Fruit fly (Drosophila melanogaster) whole organism, prepupa: Measurements from ENCODE around the gene SC35.

Experiments
- CG11294 ChIP-seq: fragments of 200-800 bp; sonication (Bioruptor generic); IDR thresholded peaks from 2 replicates; pipeline ENCODE4 v1.3.6; 2022; ENCODE audit warnings: missing biosample characterization, missing genetic modification characterization
- CG11902 ChIP-seq: fragments of 200-800 bp; sonication (Bioruptor generic); optimal IDR thresholded peaks from 3 replicates; lab custom pipeline; 2016; ENCODE audit warnings: missing biosample characterization, missing genetic modification characterization
- CG15336 ChIP-seq: fragments of 200-800 bp; sonication (Bioruptor generic); IDR thresholded peaks from 2 replicates; pipeline ENCODE4 v1.3.6; 2022; ENCODE audit warnings: missing biosample characterization, missing genetic modification characterization
- CG1621 ChIP-seq: fragments of 200-800 bp; sonication (Bioruptor generic); optimal IDR thresholded peaks from 3 replicates; lab custom pipeline; 2018; ENCODE audit warnings: missing biosample characterization, mild to moderate bottlenecking, missing genetic modification characterization
- CG31627 ChIP-seq: fragments of 200-800 bp; sonication (Bioruptor generic); optimal IDR thresholded peaks from 3 replicates; lab custom pipeline; 2016; ENCODE audit warnings: missing biosample characterization, missing genetic modification characterization
- CG34406 ChIP-seq: fragments of 200-800 bp; sonication (Bioruptor generic); optimal IDR thresholded peaks from 3 replicates; lab custom pipeline; 2016; ENCODE audit warnings: missing biosample characterization, missing genetic modification characterization
- CG3919 ChIP-seq: fragments of 200-800 bp; sonication (Bioruptor generic); optimal IDR thresholded peaks from 3 replicates; lab custom pipeline; 2016; ENCODE audit warnings: missing biosample characterization, missing genetic modification characterization
- CG4318 ChIP-seq: fragments of 200-800 bp; sonication (Bioruptor generic); optimal IDR thresholded peaks from 3 replicates; lab custom pipeline; 2017; ENCODE audit warnings: missing biosample characterization, mild to moderate bottlenecking, missing genetic modification characterization
- CG6163 ChIP-seq: fragments of 200-800 bp; sonication (Bioruptor generic); IDR thresholded peaks from 3 replicates; pipeline ENCODE4 v1.3.6; 2022; ENCODE audit warnings: missing biosample characterization, missing genetic modification characterization
- CG6792 ChIP-seq: fragments of 200-800 bp; sonication (Bioruptor generic); optimal IDR thresholded peaks from 3 replicates; lab custom pipeline; 2016; ENCODE audit warnings: missing biosample characterization, missing genetic modification characterization
- CG8119 ChIP-seq: fragments of 200-800 bp; sonication (Bioruptor generic); IDR thresholded peaks from 3 replicates; pipeline ENCODE4 v1.3.6; 2022; ENCODE audit warnings: missing biosample characterization, missing genetic modification characterization
- CG8319 ChIP-seq: fragments of 200-800 bp; sonication (Bioruptor generic); optimal IDR thresholded peaks from 3 replicates; lab custom pipeline; 2016; ENCODE audit warnings: missing biosample characterization, missing genetic modification characterization
- CG8632 ChIP-seq: fragments of 200-800 bp; sonication (Bioruptor generic); optimal IDR thresholded peaks from 3 replicates; lab custom pipeline; 2016; ENCODE audit warnings: missing biosample characterization, missing genetic modification characterization
- CG9139 ChIP-seq: fragments of 200-800 bp; sonication (Bioruptor generic); optimal IDR thresholded peaks from 3 replicates; lab custom pipeline; 2017; ENCODE audit warnings: missing biosample characterization, mild to moderate bottlenecking, missing genetic modification characterization
- Eip75B ChIP-seq: fragments of 200-800 bp; sonication (Bioruptor generic); optimal IDR thresholded peaks from 3 replicates; lab custom pipeline; 2016; ENCODE audit warnings: missing biosample characterization, missing genetic modification characterization
- Eip78C ChIP-seq: fragments of 200-800 bp; sonication (Bioruptor generic); peaks from one replicate; lab custom pipeline; 2016; ENCODE audit warnings: missing biosample characterization, missing genetic modification characterization
- Eip93F ChIP-seq: fragments of 200-800 bp; sonication (Bioruptor generic); optimal IDR thresholded peaks from 2 replicates; lab custom pipeline; 2016; ENCODE audit warnings: missing biosample characterization, mild to moderate bottlenecking, missing genetic modification characterization
- Hr39 ChIP-seq: fragments of 200-800 bp; sonication (Bioruptor generic); optimal IDR thresholded peaks from 2 replicates; lab custom pipeline; 2016; ENCODE audit warnings: missing biosample characterization, missing genetic modification characterization
- Hr4 ChIP-seq: fragments of 200-800 bp; sonication (Bioruptor generic); optimal IDR thresholded peaks from 3 replicates; lab custom pipeline; 2016; ENCODE audit warnings: missing biosample characterization, missing genetic modification characterization
- Met ChIP-seq: fragments of 200-800 bp; sonication (Bioruptor generic); optimal IDR thresholded peaks from 3 replicates; lab custom pipeline; 2016; ENCODE audit warnings: missing biosample characterization, missing genetic modification characterization
- OdsH ChIP-seq: fragments of 200-800 bp; sonication (Bioruptor generic); optimal IDR thresholded peaks from 3 replicates; lab custom pipeline; 2016; ENCODE audit warnings: missing biosample characterization, missing genetic modification characterization
- Sox102F ChIP-seq: fragments of 200-800 bp; sonication (Bioruptor generic); optimal IDR thresholded peaks from 2 replicates; lab custom pipeline; 2016; ENCODE audit warnings: missing biosample characterization, mild to moderate bottlenecking, missing genetic modification characterization
- Sox14 ChIP-seq: fragments of 200-800 bp; sonication (Bioruptor generic); optimal IDR thresholded peaks from 3 replicates; lab custom pipeline; 2016; ENCODE audit warnings: missing biosample characterization, missing genetic modification characterization
- Sox15 ChIP-seq: fragments of 200-800 bp; sonication (Bioruptor generic); optimal IDR thresholded peaks from 3 replicates; lab custom pipeline; 2016; ENCODE audit warnings: missing biosample characterization, missing genetic modification characterization
- achi ChIP-seq: fragments of 200-800 bp; sonication (Bioruptor generic); optimal IDR thresholded peaks from 3 replicates; lab custom pipeline; 2016; ENCODE audit warnings: missing biosample characterization, missing genetic modification characterization
- acj6 ChIP-seq: fragments of 200-800 bp; sonication (Bioruptor generic); optimal IDR thresholded peaks from 3 replicates; lab custom pipeline; 2016; ENCODE audit warnings: missing biosample characterization, missing genetic modification characterization
- cyc ChIP-seq: fragments of 200-800 bp; sonication (Bioruptor generic); optimal IDR thresholded peaks from 3 replicates; lab custom pipeline; 2016; ENCODE audit warnings: missing biosample characterization, missing genetic modification characterization
- dac ChIP-seq: fragments of 200-800 bp; sonication (Bioruptor generic); optimal IDR thresholded peaks from 2 replicates; lab custom pipeline; 2017; ENCODE audit warnings: missing biosample characterization, mild to moderate bottlenecking, missing genetic modification characterization
- dsx ChIP-seq: fragments of 200-800 bp; optimal IDR thresholded peaks from 3 replicates; lab custom pipeline; 2019; ENCODE audit warnings: missing biosample characterization, mild to moderate bottlenecking, missing genetic modification characterization, moderate library complexity; ENCODE audit not compliant: poor library complexity, severe bottlenecking
- eg ChIP-seq: fragments of 200-800 bp; sonication (Bioruptor generic); IDR thresholded peaks from 3 replicates; pipeline ENCODE4 v1.3.6; 2022; ENCODE audit warnings: missing biosample characterization, missing genetic modification characterization
- fd85E ChIP-seq: fragments of 200-800 bp; sonication (Bioruptor generic); optimal IDR thresholded peaks from 3 replicates; lab custom pipeline; 2016; ENCODE audit warnings: missing biosample characterization, missing genetic modification characterization
- fkh ChIP-seq: fragments of 200-800 bp; sonication (Bioruptor generic); optimal IDR thresholded peaks from 3 replicates; lab custom pipeline; 2017; ENCODE audit warnings: missing biosample characterization, mild to moderate bottlenecking, missing genetic modification characterization, moderate library complexity
- salr ChIP-seq, 2 experiments: fragments of 200-800 bp; sonication (Bioruptor generic); optimal IDR thresholded peaks; 3 replicates each; lab custom pipeline; 2016 to 2018; ENCODE audit warnings: missing biosample characterization in 2 of 2, missing genetic modification characterization in 2 of 2, mild to moderate bottlenecking in 1 of 2
- spab ChIP-seq: fragments of 200-800 bp; sonication (Bioruptor generic); optimal IDR thresholded peaks from 2 replicates; lab custom pipeline; 2017; ENCODE audit warnings: missing biosample characterization, mild to moderate bottlenecking, missing genetic modification characterization, missing genetic modification reagents
- ss ChIP-seq, 2 experiments: fragments of 200-800 bp; sonication (Bioruptor generic); optimal IDR thresholded peaks; 2 replicates in 1 of 2; 3 replicates in 1 of 2; lab custom pipeline; 2017 to 2018; ENCODE audit warnings: mild to moderate bottlenecking in 2 of 2, missing biosample characterization in 2 of 2, missing genetic modification characterization in 2 of 2, moderate library complexity in 1 of 2
- svp ChIP-seq: fragments of 200-800 bp; sonication (Bioruptor generic); peaks from one replicate; lab custom pipeline; 2016; ENCODE audit warnings: missing biosample characterization, missing genetic modification characterization
- topi ChIP-seq: fragments of 200-800 bp; sonication (Bioruptor generic); optimal IDR thresholded peaks from 3 replicates; lab custom pipeline; 2016; ENCODE audit warnings: missing biosample characterization, missing genetic modification characterization

The SC35 gene

DNA sequence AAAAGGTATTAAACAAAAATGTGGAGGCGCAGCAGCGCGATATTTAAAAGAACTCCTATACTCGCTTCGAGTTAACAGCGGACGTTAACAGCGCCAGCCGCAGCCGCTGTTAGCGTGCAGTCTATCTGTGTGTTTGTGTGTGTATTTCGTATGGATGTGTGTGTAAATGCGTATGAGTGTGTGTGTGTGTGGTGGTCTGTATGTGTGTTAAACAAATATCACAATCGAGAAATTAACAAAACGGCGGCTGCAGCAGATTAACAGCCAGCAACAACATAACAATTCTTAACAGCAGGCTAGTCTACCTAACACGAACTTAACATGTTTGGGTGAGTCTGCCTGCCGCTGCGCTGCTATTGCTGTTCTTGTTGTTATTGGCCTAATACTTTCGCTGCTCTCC, 22.7 kb upstream of the SC35 start:
- TF ChIP-seq salr (GFP tag; optimal IDR thresholded peaks at IDR 0.05; lab: Kevin White, UChicago) (no peak), CG6163 (GFP tag; lab: Robert Waterston, UW) (no peak), Eip93F (GFP tag; lab: Kevin White, UChicago) (no peak), Met (GFP tag; lab: Kevin White, UChicago) (no peak), svp (no peak), CG9139 (GFP tag; lab: Kevin White, UChicago) (no peak), eg (GFP tag; lab: Robert Waterston, UW) (no peak), CG31627 (GFP tag; lab: Kevin White, UChicago) (no peak), fkh (peak; percentile 84), ss (GFP tag; optimal IDR thresholded peaks at IDR 0.05; lab: Kevin White, UChicago) (peak in 1 of 2 experiments; percentile 43), OdsH (no peak), CG11294 (GFP tag; lab: Robert Waterston, UW) (no peak), dsx (GFP tag; lab: Kevin White, UChicago) (peak; percentile 12)
- TF ChIP-seq, all 60 proteins: peak for 3

DNA sequence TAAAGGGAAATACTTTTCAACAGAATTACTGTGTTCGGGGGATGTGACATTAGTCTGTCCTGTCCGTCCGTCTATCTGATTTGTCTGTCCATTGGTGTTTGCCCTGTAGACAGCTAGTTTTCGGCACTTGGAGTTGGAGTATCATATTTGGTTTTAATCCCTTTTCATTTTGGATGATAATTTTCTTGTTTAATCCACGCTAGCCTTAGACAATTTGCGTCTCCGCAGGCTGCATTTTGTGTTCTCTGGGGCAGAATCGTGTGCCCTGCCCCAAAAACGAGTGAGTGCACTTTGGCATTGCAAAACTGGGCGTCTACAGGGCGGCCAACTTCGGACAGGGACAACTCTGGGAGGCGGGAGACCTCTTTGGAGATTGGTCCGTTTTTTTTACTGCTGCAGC, 21.3 kb upstream of the SC35 start:
- TF ChIP-seq Hr4 (GFP tag; lab: Kevin White, UChicago) (no peak), CG9139 (GFP tag; lab: Kevin White, UChicago) (no peak), cyc (no peak), fkh (no peak), fd85E (no peak), CG15336 (GFP tag; lab: Robert Waterston, UW) (no peak), CG4318 (no peak), dac (GFP tag; lab: Kevin White, UChicago) (no peak), Sox102F (GFP tag; lab: Kevin White, UChicago) (no peak), CG6792 (GFP tag; lab: Kevin White, UChicago) (no peak), Sox15 (GFP tag; lab: Kevin White, UChicago) (no peak), achi (no peak)

DNA sequence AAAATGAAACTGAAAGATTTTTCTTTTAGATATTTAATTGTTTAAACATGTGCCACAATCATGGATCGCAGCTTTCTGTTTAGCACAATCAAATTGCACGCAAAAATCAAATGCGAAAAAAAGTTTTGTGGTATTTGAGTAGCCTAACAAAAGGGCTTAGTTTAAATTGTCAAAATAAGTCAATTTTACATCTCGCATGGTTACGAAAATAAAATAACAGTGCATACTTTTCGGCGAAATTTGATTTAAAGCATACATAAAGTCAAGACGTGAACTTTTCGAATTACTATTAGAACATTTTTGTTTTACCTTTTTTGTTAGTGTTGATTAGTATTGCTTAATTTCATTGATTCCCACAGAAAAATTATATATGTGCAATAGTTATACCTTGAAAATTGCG, 20.6 kb upstream of the SC35 start:
- TF ChIP-seq spab (GFP tag; lab: Kevin White, UChicago): no peak
- TF ChIP-seq svp: peak; percentile 0
- TF ChIP-seq CG3919 (GFP tag; lab: Kevin White, UChicago): no peak

DNA sequence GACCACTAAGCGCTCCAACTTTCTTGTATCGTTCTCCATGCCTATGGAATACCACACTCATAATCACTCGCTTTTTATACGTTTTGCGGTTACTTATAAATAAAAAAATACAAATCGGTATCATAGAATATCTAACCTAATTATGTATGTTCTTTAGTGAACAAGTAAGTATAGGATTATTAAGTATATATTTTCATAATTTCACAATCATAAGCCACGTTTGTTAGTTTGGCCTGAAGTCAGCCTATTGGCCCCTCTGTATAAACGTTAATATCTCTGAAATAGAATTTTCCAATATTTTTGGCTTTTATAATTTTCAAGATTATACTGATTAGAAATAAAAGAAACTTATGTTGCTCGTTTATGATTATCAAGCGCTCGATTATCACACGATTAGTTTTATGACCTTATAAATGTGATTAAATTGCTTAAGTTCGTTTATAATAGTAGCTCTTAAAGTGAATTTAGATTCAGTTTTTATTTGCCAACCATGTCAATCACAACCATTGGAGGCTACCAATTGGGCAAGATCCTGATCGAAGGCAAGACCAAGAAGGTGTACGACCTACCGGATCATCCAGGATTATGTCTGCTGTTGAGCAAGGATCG, 18.8 kb upstream of the SC35 start, which contains the start of gene CG5418:
TSS of gene CG5418 (minus strand) at position 51 of the 609 bp plus-strand sequence.
- TF ChIP-seq CG8632 (GFP tag; lab: Kevin White, UChicago) (no peak), Sox14 (GFP tag; lab: Kevin White, UChicago) (no peak), CG8119 (GFP tag; lab: Robert Waterston, UW) (no peak), CG1621 (tag; lab: Kevin White, UChicago) (no peak), eg (GFP tag; lab: Robert Waterston, UW) (no peak), Met (GFP tag; lab: Kevin White, UChicago) (no peak), CG6163 (GFP tag; lab: Robert Waterston, UW) (no peak), CG34406 (GFP tag; lab: Kevin White, UChicago) (no peak), CG11902 (no peak), spab (GFP tag; lab: Kevin White, UChicago) (no peak), topi (no peak), CG11294 (GFP tag; lab: Robert Waterston, UW) (no peak), Eip78C (no peak), acj6 (no peak), Hr39 (no peak), Eip75B (GFP tag; lab: Kevin White, UChicago) (no peak), cyc (no peak), Sox15 (GFP tag; lab: Kevin White, UChicago) (no peak), ss (GFP tag; optimal IDR thresholded peaks at IDR 0.05; lab: Kevin White, UChicago) (no peak), CG8319 (GFP tag; lab: Kevin White, UChicago) (no peak)
